Worm (Caenorhabditis elegans) whole organism, mixed stage, embryonic: Measurements from ENCODE around the gene gcst-1.

ENCODE experiments used
- M03D4.4 ChIP-seq: sonication (generic microtip); optimal IDR thresholded peaks from 2 replicates; lab custom pipeline; 2017; ENCODE audit warnings: mild to moderate bottlenecking, missing genetic modification characterization, missing compliant biosample characterization
- blmp-1 ChIP-seq: fragments of 150-350 bp; optimal IDR thresholded peaks from 2 replicates; lab custom pipeline; 2014; ENCODE audit warnings: missing biosample characterization, missing genetic modification characterization
- ceh-39 ChIP-seq: fragments of 150-350 bp; optimal IDR thresholded peaks from 2 replicates; lab custom pipeline; 2014; ENCODE audit warnings: missing biosample characterization, missing genetic modification characterization
- ceh-43 ChIP-seq: fragments of 200-800 bp; sonication (Bioruptor generic); optimal IDR thresholded peaks from 2 replicates; lab custom pipeline; 2018; ENCODE audit warnings: mild to moderate bottlenecking, missing genetic modification characterization, moderate library complexity, missing compliant biosample characterization
- ces-1 ChIP-seq: fragments of 150-350 bp; optimal IDR thresholded peaks from 2 replicates; lab custom pipeline; 2014; ENCODE audit warnings: missing biosample characterization, missing genetic modification reagents, missing genetic modification characterization
- cnd-1 ChIP-seq: fragments of 200-800 bp; sonication (Bioruptor generic); optimal IDR thresholded peaks from 2 replicates; lab custom pipeline; 2018; ENCODE audit warnings: mild to moderate bottlenecking, missing genetic modification characterization, missing compliant biosample characterization
- drap-1 ChIP-seq: fragments of 200-800 bp; sonication (Bioruptor generic); optimal IDR thresholded peaks from 3 replicates; lab custom pipeline; 2018; ENCODE audit warnings: mild to moderate bottlenecking, missing genetic modification characterization, missing compliant biosample characterization
- elt-1 ChIP-seq: sonication (generic microtip); optimal IDR thresholded peaks from 2 replicates; lab custom pipeline; 2017; ENCODE audit warnings: missing genetic modification characterization, mild to moderate bottlenecking, missing compliant biosample characterization, antibody characterized with exemption, moderate library complexity, borderline replicate concordance; ENCODE audit not compliant: insufficient read depth
- elt-3 ChIP-seq: fragments of 150-350 bp; optimal IDR thresholded peaks from 2 replicates; lab custom pipeline; 2014; ENCODE audit warnings: missing biosample characterization, missing genetic modification characterization
- lin-32 ChIP-seq: fragments of 200-800 bp; sonication (Bioruptor generic); optimal IDR thresholded peaks from 2 replicates; lab custom pipeline; 2018; ENCODE audit warnings: mild to moderate bottlenecking, missing genetic modification characterization, missing compliant biosample characterization
- mab-5 ChIP-seq: fragments of 150-350 bp; optimal IDR thresholded peaks from 2 replicates; lab custom pipeline; 2014; ENCODE audit warnings: missing biosample characterization, missing genetic modification characterization
- mep-1 ChIP-seq: fragments of 150-350 bp; optimal IDR thresholded peaks from 2 replicates; lab custom pipeline; 2017; ENCODE audit warnings: missing biosample characterization, missing genetic modification reagents, missing genetic modification characterization, inconsistent platforms
- nhr-2 ChIP-seq: fragments of 150-350 bp; optimal IDR thresholded peaks from 2 replicates; lab custom pipeline; 2014; ENCODE audit warnings: missing biosample characterization, missing genetic modification characterization
- nhr-237 ChIP-seq: fragments of 150-350 bp; optimal IDR thresholded peaks from 2 replicates; lab custom pipeline; 2014; ENCODE audit warnings: missing biosample characterization, missing genetic modification characterization
- pha-4 ChIP-seq: fragments of 150-350 bp; optimal IDR thresholded peaks from 2 replicates; lab custom pipeline; 2018; ENCODE audit warnings: missing biosample characterization, missing genetic modification reagents, missing genetic modification characterization
- sem-2 ChIP-seq: fragments of 200-800 bp; sonication (Bioruptor generic); optimal IDR thresholded peaks from 2 replicates; lab custom pipeline; 2018; ENCODE audit warnings: mild to moderate bottlenecking, missing genetic modification characterization, missing compliant biosample characterization
- snpc-4 ChIP-seq: fragments of 150-350 bp; optimal IDR thresholded peaks from 2 replicates; lab custom pipeline; 2014; ENCODE audit warnings: missing biosample characterization, missing genetic modification characterization
- sptf-1 ChIP-seq: sonication (generic microtip); optimal IDR thresholded peaks from 2 replicates; lab custom pipeline; 2017; ENCODE audit warnings: mild to moderate bottlenecking, missing genetic modification characterization, moderate library complexity, missing compliant biosample characterization
- tbx-8 ChIP-seq: fragments of 200-800 bp; sonication (Bioruptor generic); optimal IDR thresholded peaks from 2 replicates; lab custom pipeline; 2018; ENCODE audit warnings: mild to moderate bottlenecking, missing genetic modification characterization, moderate library complexity, missing compliant biosample characterization
- unc-120 ChIP-seq: sonication (generic microtip); optimal IDR thresholded peaks from 2 replicates; lab custom pipeline; 2017; ENCODE audit warnings: missing genetic modification characterization, missing compliant biosample characterization; ENCODE audit not compliant: poor library complexity, severe bottlenecking
- unc-39 ChIP-seq: fragments of 150-350 bp; optimal IDR thresholded peaks from 2 replicates; lab custom pipeline; 2014; ENCODE audit warnings: missing biosample characterization, missing genetic modification characterization
- unc-62 ChIP-seq: fragments of 150-350 bp; optimal IDR thresholded peaks from 2 replicates; lab custom pipeline; 2014; ENCODE audit warnings: missing biosample characterization, missing genetic modification reagents, missing genetic modification characterization
- zip-8 ChIP-seq: fragments of 150-350 bp; optimal IDR thresholded peaks from 2 replicates; lab custom pipeline; 2014; ENCODE audit warnings: missing biosample characterization, missing genetic modification characterization

Gene gcst-1

ce11 chrV:5758780-5759179, 46.1 kb downstream of the gcst-1 start, which contains the start of gene C53A3.4:
C53A3.4 (minus strand) TSS chrV:5758880.
- TF ChIP-seq drap-1 (no peak), nhr-2 (tag; lab: Kevin White, UChicago) (no peak), pha-4 (no peak)

DNA sequence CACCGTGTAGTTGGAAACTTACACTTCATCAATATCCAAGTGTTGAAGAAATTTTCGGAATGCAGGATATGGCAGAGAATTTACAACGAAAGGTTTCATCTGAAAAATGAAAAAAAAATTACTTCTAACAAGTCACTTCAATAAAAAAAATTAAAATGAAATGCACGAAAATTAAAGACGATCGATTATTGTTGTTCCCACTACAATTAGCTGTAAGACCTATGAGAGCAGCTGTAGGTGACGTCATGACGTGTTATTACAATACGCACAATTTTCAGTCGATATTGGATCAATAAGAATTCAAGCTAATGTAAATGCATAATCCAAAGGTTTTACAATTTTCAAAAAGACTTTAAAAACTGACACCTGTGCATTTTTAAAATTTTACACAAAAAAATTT, 47.4 kb downstream of the gcst-1 start, which contains the start of gene C53A3.1:
Gene C53A3.1 (minus strand): TSS at position 101 of the 400 bp plus-strand sequence.
- no peak for TF ChIP-seq mep-1 (tag; lab: Kevin White, UChicago)
- TF ChIP-seq ceh-39 (tag; lab: Kevin White, UChicago): no peak
- TF ChIP-seq nhr-2 (tag; lab: Kevin White, UChicago): no peak
- no peak for TF ChIP-seq cnd-1
- TF ChIP-seq elt-3 (tag; lab: Kevin White, UChicago): no peak
- no peak for TF ChIP-seq tbx-8 (GFP tag; lab: Kevin White, UChicago)
- no peak for TF ChIP-seq mab-5 (tag; lab: Kevin White, UChicago)
- TF ChIP-seq blmp-1 (tag; lab: Kevin White, UChicago): no peak
- TF ChIP-seq snpc-4 (tag; lab: Kevin White, UChicago): no peak
- no peak for TF ChIP-seq nhr-237 (tag; lab: Kevin White, UChicago)
- TF ChIP-seq ceh-43: no peak
- no peak for TF ChIP-seq sem-2 (GFP tag; lab: Kevin White, UChicago)
- no peak for TF ChIP-seq ces-1
- no peak for TF ChIP-seq sptf-1 (tag; lab: Kevin White, UChicago)
- no peak for TF ChIP-seq elt-1
- TF ChIP-seq M03D4.4 (tag; lab: Kevin White, UChicago): no peak
- no peak for TF ChIP-seq lin-32 (GFP tag; lab: Kevin White, UChicago)

DNA sequence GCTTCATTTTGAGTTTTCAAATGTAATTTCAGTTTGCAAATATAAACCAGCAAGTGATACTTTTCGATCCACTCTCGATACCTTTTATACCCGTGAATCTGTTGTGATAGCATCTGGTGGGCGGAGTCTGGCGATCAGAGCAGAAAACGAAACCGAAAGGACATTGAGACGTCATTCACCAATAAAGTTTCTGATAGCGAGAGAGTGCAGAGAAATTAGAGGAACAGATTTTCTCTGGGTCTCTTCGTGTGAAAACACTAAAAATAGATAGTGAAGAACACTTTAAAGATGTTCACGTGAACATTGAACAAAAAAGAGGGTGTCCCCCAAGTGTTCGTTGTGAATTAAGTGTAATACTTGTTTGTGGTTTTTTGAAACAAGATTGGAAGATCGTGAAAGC, 51.1 kb downstream of the gcst-1 start, which contains the start of gene pgph-3:
Gene pgph-3 (minus strand): TSS at position 60 of the 400 bp plus-strand sequence.
- peak; percentile 46 for TF ChIP-seq blmp-1 (tag; lab: Kevin White, UChicago)
- TF ChIP-seq elt-1: no peak
- no peak for TF ChIP-seq zip-8 (tag; lab: Kevin White, UChicago)
- no peak for TF ChIP-seq unc-62 (GFP tag; lab: Kevin White, UChicago)
- TF ChIP-seq unc-39 (tag; lab: Kevin White, UChicago): no peak
- peak; percentile 40 for TF ChIP-seq unc-120 (tag; lab: Kevin White, UChicago)
